Worm (Caenorhabditis elegans): ENCODE results near the gene F56A8.5.

The F56A8.5 gene

DNA sequence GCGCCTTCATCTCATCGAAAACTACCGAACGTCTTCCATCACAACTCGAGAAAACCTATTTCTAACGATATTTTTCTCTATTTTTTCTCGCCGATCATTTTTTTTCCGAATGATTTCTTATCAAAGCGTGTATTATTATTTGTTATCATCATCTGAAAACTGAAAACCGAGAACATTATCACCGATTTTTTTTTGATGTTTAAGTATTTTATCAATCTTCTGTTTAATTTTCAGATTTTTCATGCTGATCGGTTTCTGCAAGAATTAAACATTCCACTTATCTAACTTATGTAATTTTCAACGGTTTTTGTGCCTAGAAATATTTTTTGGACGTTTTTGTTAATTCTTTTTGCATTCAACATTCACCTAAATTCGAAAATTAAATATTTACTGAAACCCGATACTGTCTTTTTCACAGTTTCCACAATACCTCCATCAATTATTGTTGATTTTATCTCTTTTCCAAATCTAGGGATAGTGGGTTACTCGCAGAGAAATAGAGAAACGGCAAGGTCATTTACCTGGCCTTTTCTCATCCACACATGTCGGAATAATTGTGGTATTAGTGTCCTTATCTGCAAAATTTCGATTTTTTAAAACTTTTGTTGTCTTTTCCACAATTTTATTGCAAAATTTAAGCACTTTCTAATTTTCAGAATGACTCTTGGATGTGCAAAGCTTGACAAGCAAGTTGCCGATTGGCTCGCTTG lies 33.2 kb downstream of the F56A8.5 start, which contains the start of gene pgm-2:
Gene pgm-2 (plus strand): TSS at position 657 of the 710 bp plus-strand sequence.
- TF ChIP-seq tbx-11 (GFP tag; IDR thresholded peaks at IDR 0.05) = no peak
- TF ChIP-seq tra-4 (tag; optimal IDR thresholded peaks at IDR 0.05) = peak; percentile 46
- TF ChIP-seq B0310.2 (tag; optimal IDR thresholded peaks at IDR 0.05) = no peak
- TF ChIP-seq sea-1 (GFP tag; conservative IDR thresholded peaks at IDR 0.05) = no peak
- no peak for TF ChIP-seq ceh-13 (GFP tag; optimal IDR thresholded peaks at IDR 0.05)
- no peak for TF ChIP-seq hmbx-1 (tag; optimal IDR thresholded peaks at IDR 0.05)
- no peak for TF ChIP-seq ceh-36 (tag; optimal IDR thresholded peaks at IDR 0.05)
- no peak for TF ChIP-seq F13C5.2 (tag; optimal IDR thresholded peaks at IDR 0.05)
- peak; percentile 12 for TF ChIP-seq aly-1 (tag; optimal IDR thresholded peaks at IDR 0.05)
- TF ChIP-seq ama-1 (optimal IDR thresholded peaks at IDR 0.05) = peak; percentile 32
- TF ChIP-seq tbx-37 (GFP tag; conservative IDR thresholded peaks at IDR 0.05) = no peak

DNA sequence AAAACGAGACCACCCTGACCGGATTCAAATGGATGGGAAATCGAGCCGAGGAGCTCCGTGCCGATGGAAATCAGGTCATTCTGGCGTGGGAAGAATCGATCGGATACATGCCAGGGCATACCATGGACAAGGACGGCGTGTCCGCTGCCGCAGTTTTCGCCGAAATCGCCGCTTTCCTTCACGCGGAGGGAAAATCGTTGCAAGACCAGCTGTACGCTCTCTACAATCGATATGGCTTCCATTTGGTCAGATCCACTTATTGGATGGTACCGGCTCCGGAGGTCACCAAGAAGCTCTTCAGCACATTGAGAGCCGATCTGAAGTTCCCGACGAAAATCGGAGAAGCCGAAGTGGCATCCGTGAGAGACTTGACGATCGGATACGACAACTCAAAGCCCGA lies 36.3 kb downstream of the F56A8.5 start:
- TF ChIP-seq tbx-37 (GFP tag; conservative IDR thresholded peaks at IDR 0.05) (no peak), ceh-36 (tag; optimal IDR thresholded peaks at IDR 0.05) (no peak)

DNA sequence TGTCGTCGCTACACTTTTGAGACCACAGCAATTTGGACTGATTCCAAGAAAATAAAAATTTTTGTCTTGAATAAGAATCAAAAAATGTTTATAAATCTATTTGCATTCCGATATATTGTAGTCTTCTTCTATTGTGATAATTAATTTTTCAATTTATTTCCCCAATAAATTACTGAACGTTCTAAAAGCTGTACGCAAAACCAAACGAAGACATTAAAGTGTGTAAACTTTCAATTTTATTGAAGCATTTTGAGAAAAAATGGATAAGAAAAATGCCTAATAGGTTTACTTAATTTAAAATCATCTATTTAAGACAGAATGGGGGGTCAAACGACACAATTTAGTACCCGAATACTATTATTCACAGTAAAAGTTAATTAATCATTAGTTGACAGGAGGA lies 36.9 kb downstream of the F56A8.5 start:
- TF ChIP-seq B0310.2 (tag; optimal IDR thresholded peaks at IDR 0.05) (no peak), tra-4 (tag; optimal IDR thresholded peaks at IDR 0.05) (no peak)

DNA sequence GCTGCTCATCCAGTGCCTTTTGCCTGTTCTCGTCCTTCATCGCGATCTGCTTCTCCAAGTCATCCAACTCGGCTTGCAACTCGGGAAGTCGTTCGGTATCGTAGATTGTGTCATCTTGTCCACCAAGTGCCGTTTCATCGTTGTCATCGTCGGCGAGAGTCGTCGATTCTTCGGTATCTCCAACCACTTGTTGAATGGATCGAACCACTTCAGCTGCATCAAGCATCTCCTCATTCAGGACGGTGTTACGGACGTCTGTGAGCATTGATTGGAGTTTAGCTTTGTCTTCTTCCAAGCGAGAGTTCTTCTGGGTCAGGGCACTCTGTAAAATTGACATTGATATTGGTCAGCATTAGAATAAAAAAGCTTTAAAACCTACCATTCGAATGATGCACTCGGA lies 39.9 kb downstream of the F56A8.5 start:
- TF ChIP-seq hnd-1 (tag; optimal IDR thresholded peaks at IDR 0.05) (no peak), ceh-13 (GFP tag; optimal IDR thresholded peaks at IDR 0.05) (no peak), B0310.2 (tag; optimal IDR thresholded peaks at IDR 0.05) (no peak), ets-7 (tag; optimal IDR thresholded peaks at IDR 0.05) (no peak), ceh-36 (tag; optimal IDR thresholded peaks at IDR 0.05) (no peak), pes-1 (GFP tag; IDR thresholded peaks at IDR 0.05) (no peak), F13C5.2 (tag; optimal IDR thresholded peaks at IDR 0.05) (no peak), scrt-1 (GFP tag; IDR thresholded peaks at IDR 0.05) (no peak), hmg-4 (GFP tag; optimal IDR thresholded peaks at IDR 0.05) (no peak), tbx-11 (GFP tag; IDR thresholded peaks at IDR 0.05) (no peak), tbx-37 (GFP tag; conservative IDR thresholded peaks at IDR 0.05) (no peak), tra-4 (tag; optimal IDR thresholded peaks at IDR 0.05) (no peak), hmbx-1 (tag; optimal IDR thresholded peaks at IDR 0.05) (no peak), ama-1 (optimal IDR thresholded peaks at IDR 0.05) (no peak), sea-1 (GFP tag; conservative IDR thresholded peaks at IDR 0.05) (no peak), aly-1 (tag; optimal IDR thresholded peaks at IDR 0.05) (no peak)

DNA sequence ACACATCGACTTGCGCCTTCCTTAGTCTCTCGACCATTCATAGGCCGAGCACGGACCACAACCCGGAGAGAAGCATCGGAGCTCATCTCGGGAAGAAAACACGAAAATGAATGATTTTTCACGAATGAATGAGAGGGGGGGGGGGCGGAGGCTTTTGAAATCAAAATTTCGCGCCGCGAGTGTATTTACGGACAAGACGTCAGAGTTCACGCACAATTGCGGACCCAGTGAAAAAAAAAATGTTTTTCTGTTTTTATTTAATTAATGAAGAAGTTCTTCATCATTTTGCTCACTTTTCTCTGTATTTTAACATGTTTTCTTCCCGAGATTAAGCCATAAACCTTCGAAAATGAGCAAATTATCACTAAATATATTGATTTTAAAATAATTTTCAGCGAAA lies 41.4 kb downstream of the F56A8.5 start, which contains the start of the genes klp-19 and slc-36.1:
Gene klp-19 (minus strand): TSS at position 153 of the 400 bp plus-strand sequence.
Gene slc-36.1 (plus strand): TSS at position 396 of the 400 bp plus-strand sequence.
- TF ChIP-seq sea-1 (GFP tag; conservative IDR thresholded peaks at IDR 0.05) (no peak), B0310.2 (tag; optimal IDR thresholded peaks at IDR 0.05) (no peak), F13C5.2 (tag; optimal IDR thresholded peaks at IDR 0.05) (peak; percentile 19), ets-7 (tag; optimal IDR thresholded peaks at IDR 0.05) (no peak), flt-1 (GFP tag; IDR thresholded peaks at IDR 0.05) (no peak), hnd-1 (tag; optimal IDR thresholded peaks at IDR 0.05) (no peak), tbx-37 (GFP tag; conservative IDR thresholded peaks at IDR 0.05) (no peak), scrt-1 (GFP tag; IDR thresholded peaks at IDR 0.05) (no peak)

DNA sequence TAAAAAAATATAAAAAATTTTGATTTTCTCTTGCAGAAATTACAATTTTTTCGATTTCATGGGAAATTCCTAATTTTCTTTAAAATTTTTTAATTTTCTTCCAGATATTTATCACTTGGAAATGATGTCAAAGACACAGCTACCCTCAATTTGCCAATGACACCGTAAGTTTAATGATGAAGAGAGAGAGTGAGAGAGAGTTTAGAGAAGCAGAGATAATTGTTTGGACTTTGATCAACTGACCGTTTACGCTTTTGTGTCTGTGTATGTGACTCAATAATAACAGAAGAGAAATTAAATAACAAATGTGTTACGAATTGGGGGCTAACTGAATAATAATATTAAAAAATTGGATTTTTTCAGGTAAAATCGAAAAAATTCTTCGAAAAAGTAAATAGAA lies 44.9 kb downstream of the F56A8.5 start:
- TF ChIP-seq tra-4 (tag; optimal IDR thresholded peaks at IDR 0.05) (no peak), tbx-37 (GFP tag; conservative IDR thresholded peaks at IDR 0.05) (no peak), B0310.2 (tag; optimal IDR thresholded peaks at IDR 0.05) (no peak), scrt-1 (GFP tag; IDR thresholded peaks at IDR 0.05) (no peak), ceh-13 (GFP tag; optimal IDR thresholded peaks at IDR 0.05) (no peak), hmbx-1 (tag; optimal IDR thresholded peaks at IDR 0.05) (no peak), ceh-36 (tag; optimal IDR thresholded peaks at IDR 0.05) (no peak), sea-1 (GFP tag; conservative IDR thresholded peaks at IDR 0.05) (no peak), tbx-11 (GFP tag; IDR thresholded peaks at IDR 0.05) (no peak), aly-1 (tag; optimal IDR thresholded peaks at IDR 0.05) (no peak), pes-1 (GFP tag; IDR thresholded peaks at IDR 0.05) (no peak), ets-7 (tag; optimal IDR thresholded peaks at IDR 0.05) (no peak), ama-1 (optimal IDR thresholded peaks at IDR 0.05) (no peak), flt-1 (GFP tag; IDR thresholded peaks at IDR 0.05) (no peak)

DNA sequence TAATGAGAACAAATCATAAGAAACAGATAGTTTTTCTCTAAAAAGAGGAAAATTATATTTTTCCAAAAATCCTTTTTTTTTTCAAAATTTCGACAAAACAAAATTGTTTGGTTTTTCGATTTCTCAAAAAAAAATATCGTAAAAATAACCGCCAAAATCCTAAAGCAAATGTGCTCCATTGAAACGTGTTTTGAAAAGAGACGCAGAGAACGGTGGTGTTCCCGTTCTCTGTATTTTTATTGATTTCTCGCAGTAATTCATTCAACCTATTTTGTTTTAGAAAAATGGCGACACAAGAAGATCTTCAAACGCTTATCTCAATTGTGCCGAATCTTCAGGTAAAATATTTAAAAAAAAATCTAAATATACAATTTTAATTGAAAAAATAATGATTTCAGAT lies 48.1 kb downstream of the F56A8.5 start, which contains the start of gene Y43F4B.10:
Gene Y43F4B.10 (plus strand): TSS at position 281 of the 400 bp plus-strand sequence.
- no peak for TF ChIP-seq B0310.2 (tag; optimal IDR thresholded peaks at IDR 0.05)
- no peak for TF ChIP-seq ceh-13 (GFP tag; optimal IDR thresholded peaks at IDR 0.05)
- no peak for TF ChIP-seq flt-1 (GFP tag; IDR thresholded peaks at IDR 0.05)
- no peak for TF ChIP-seq tbx-11 (GFP tag; IDR thresholded peaks at IDR 0.05)
- TF ChIP-seq hnd-1 (tag; optimal IDR thresholded peaks at IDR 0.05) = no peak
- no peak for TF ChIP-seq ets-7 (tag; optimal IDR thresholded peaks at IDR 0.05)
- no peak for TF ChIP-seq hmbx-1 (tag; optimal IDR thresholded peaks at IDR 0.05)

DNA sequence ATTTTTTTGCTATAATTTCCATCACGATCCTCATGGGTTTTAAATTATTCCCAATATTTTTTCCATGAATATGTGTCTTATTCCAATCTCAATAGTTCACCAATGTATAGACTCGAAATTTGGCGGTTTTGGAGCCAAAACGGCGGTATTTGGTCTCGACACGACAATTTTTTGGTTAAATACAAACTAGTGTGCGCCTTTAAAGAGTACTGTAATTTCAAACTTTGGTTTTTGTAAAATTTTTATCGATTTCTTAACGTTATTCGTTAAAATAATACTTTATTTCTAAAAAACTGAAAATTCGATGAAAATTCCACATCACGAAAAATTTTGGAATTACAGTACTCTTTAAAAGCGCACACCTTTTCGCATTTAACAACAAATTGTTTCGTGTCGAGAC lies 49.0 kb downstream of the F56A8.5 start:
- TF ChIP-seq sea-1 (GFP tag; conservative IDR thresholded peaks at IDR 0.05) = no peak
- TF ChIP-seq tra-4 (tag; optimal IDR thresholded peaks at IDR 0.05) = no peak
- no peak for TF ChIP-seq ama-1 (optimal IDR thresholded peaks at IDR 0.05)
- TF ChIP-seq hmg-4 (GFP tag; optimal IDR thresholded peaks at IDR 0.05) = no peak
- TF ChIP-seq ceh-13 (GFP tag; optimal IDR thresholded peaks at IDR 0.05) = no peak
- TF ChIP-seq aly-1 (tag; optimal IDR thresholded peaks at IDR 0.05) = no peak
- no peak for TF ChIP-seq hmbx-1 (tag; optimal IDR thresholded peaks at IDR 0.05)
- TF ChIP-seq ets-7 (tag; optimal IDR thresholded peaks at IDR 0.05) = no peak
- TF ChIP-seq F13C5.2 (tag; optimal IDR thresholded peaks at IDR 0.05) = no peak
- no peak for TF ChIP-seq B0310.2 (tag; optimal IDR thresholded peaks at IDR 0.05)
- TF ChIP-seq tbx-37 (GFP tag; conservative IDR thresholded peaks at IDR 0.05) = no peak
- no peak for TF ChIP-seq scrt-1 (GFP tag; IDR thresholded peaks at IDR 0.05)
- TF ChIP-seq hnd-1 (tag; optimal IDR thresholded peaks at IDR 0.05) = no peak
- TF ChIP-seq pes-1 (GFP tag; IDR thresholded peaks at IDR 0.05) = no peak
- no peak for TF ChIP-seq ceh-36 (tag; optimal IDR thresholded peaks at IDR 0.05)
- TF ChIP-seq tbx-11 (GFP tag; IDR thresholded peaks at IDR 0.05) = no peak

All from whole organism, early embryonic.